ENCODE assay signal across 6 worm cellular contexts in genomic region chrIII:10855398-10855880, ce11.
A peak's percentile ranks its signal among the peaks of the same experiment; 100 is the strongest.
TF ChIP-seq lines count a peak whose summit lies in the region.

TSS of gene Y39A1C.1 (plus strand) at chrIII:10855448.

TF ChIP-seq in whole organism, L1 larva, 84 proteins besides CTCF, POLR2A, EP300 and RAD21 (continues in another document):
- TF ChIP-seq ceh-90 (tag; optimal IDR thresholded peaks at IDR 0.05; lab: Kevin White, UChicago): no peak
- no peak for TF ChIP-seq ceh-88 (GFP tag; IDR thresholded peaks at IDR 0.05; lab: Robert Waterston, UW)
- no peak for TF ChIP-seq elt-3 (tag; optimal IDR thresholded peaks at IDR 0.05; lab: Kevin White, UChicago)
- no peak for TF ChIP-seq nhr-85 (tag; lab: Kevin White, UChicago)
- TF ChIP-seq unc-130 (tag; optimal IDR thresholded peaks at IDR 0.05; lab: Kevin White, UChicago): no peak
- TF ChIP-seq nhr-237 (tag; optimal IDR thresholded peaks at IDR 0.05; lab: Kevin White, UChicago): no peak
- no peak for TF ChIP-seq nhr-12 (tag; optimal IDR thresholded peaks at IDR 0.05; lab: Kevin White, UChicago)
- TF ChIP-seq F16B12.6 (tag; optimal IDR thresholded peaks at IDR 0.05; lab: Kevin White, UChicago): no peak
- TF ChIP-seq nhr-76 (tag; optimal IDR thresholded peaks at IDR 0.05; lab: Kevin White, UChicago): no peak
- peak; percentile 46 for TF ChIP-seq nhr-71 (tag; optimal IDR thresholded peaks at IDR 0.05; lab: Kevin White, UChicago)
- peak in 1 of 2 experiments; percentile 3 for TF ChIP-seq lsy-2 (tag; optimal IDR thresholded peaks at IDR 0.05; lab: Kevin White, UChicago)
- no peak for TF ChIP-seq snpc-4 (tag; optimal IDR thresholded peaks at IDR 0.05; lab: Kevin White, UChicago)
- TF ChIP-seq C34B4.2 (tag; optimal IDR thresholded peaks at IDR 0.05; lab: Kevin White, UChicago): no peak
- no peak for TF ChIP-seq blmp-1 (tag; optimal IDR thresholded peaks at IDR 0.05; lab: Kevin White, UChicago)
- TF ChIP-seq mep-1 (tag; optimal IDR thresholded peaks at IDR 0.05; lab: Kevin White, UChicago): no peak
- no peak for TF ChIP-seq ztf-11 (tag; optimal IDR thresholded peaks at IDR 0.05; lab: Kevin White, UChicago)

TF ChIP-seq in whole organism, L2 larva, 48 proteins besides CTCF, POLR2A, EP300 and RAD21:
- TF ChIP-seq F13H6.1 (tag; optimal IDR thresholded peaks at IDR 0.05; lab: Kevin White, UChicago) (peak; percentile 7), unc-55 (GFP tag; optimal IDR thresholded peaks at IDR 0.05; lab: Kevin White, UChicago) (peak; percentile 36), lin-11 (tag; optimal IDR thresholded peaks at IDR 0.05; lab: Kevin White, UChicago) (peak; percentile 1), nhr-23 (tag; optimal IDR thresholded peaks at IDR 0.05; lab: Kevin White, UChicago) (no peak), sma-3 (GFP tag; optimal IDR thresholded peaks at IDR 0.05; lab: Kevin White, UChicago) (no peak), nhr-10 (tag; optimal IDR thresholded peaks at IDR 0.05; lab: Kevin White, UChicago) (no peak), nhr-129 (tag; optimal IDR thresholded peaks at IDR 0.05; lab: Kevin White, UChicago) (peak; percentile 25), C34F6.9 (tag; optimal IDR thresholded peaks at IDR 0.05; lab: Kevin White, UChicago) (peak; percentile 61), sma-9 (GFP tag; optimal IDR thresholded peaks at IDR 0.05; lab: Kevin White, UChicago) (no peak), sma-9 (tag; optimal IDR thresholded peaks at IDR 0.05; lab: Kevin White, UChicago) (no peak)

TF ChIP-seq in whole organism, L3 larva, 47 proteins besides CTCF, POLR2A, EP300 and RAD21 (continues in another document):
- TF ChIP-seq daf-12 (tag; optimal IDR thresholded peaks at IDR 0.05; lab: Kevin White, UChicago): no peak
- no peak for TF ChIP-seq ztf-4 (tag; optimal IDR thresholded peaks at IDR 0.05; lab: Kevin White, UChicago)
- peak; percentile 67 for TF ChIP-seq hmg-11 (tag; optimal IDR thresholded peaks at IDR 0.05; lab: Kevin White, UChicago)
- TF ChIP-seq nhr-43 (tag; optimal IDR thresholded peaks at IDR 0.05; lab: Kevin White, UChicago; ENCODE audit: poor library complexity, severe bottlenecking): no peak
- no peak for TF ChIP-seq nhr-76 (tag; optimal IDR thresholded peaks at IDR 0.05; lab: Kevin White, UChicago)
- TF ChIP-seq egl-5 (tag; optimal IDR thresholded peaks at IDR 0.05; lab: Kevin White, UChicago): no peak
- no peak for TF ChIP-seq pqm-1 (tag; optimal IDR thresholded peaks at IDR 0.05; lab: Kevin White, UChicago)
- TF ChIP-seq tbx-2 (tag; optimal IDR thresholded peaks at IDR 0.05; lab: Kevin White, UChicago): no peak
- TF ChIP-seq eor-1 (tag; optimal IDR thresholded peaks at IDR 0.05; lab: Kevin White, UChicago): no peak
- no peak for TF ChIP-seq elt-3 (tag; optimal IDR thresholded peaks at IDR 0.05; lab: Kevin White, UChicago)
- TF ChIP-seq fos-1 (tag; optimal IDR thresholded peaks at IDR 0.05; lab: Kevin White, UChicago): no peak
- TF ChIP-seq nfya-1 (tag; optimal IDR thresholded peaks at IDR 0.05; lab: Kevin White, UChicago; ENCODE audit: insufficient read depth): peak; percentile 54
- TF ChIP-seq ceh-9 (tag; optimal IDR thresholded peaks at IDR 0.05; lab: Kevin White, UChicago): no peak
- no peak for TF ChIP-seq ceh-82 (tag; optimal IDR thresholded peaks at IDR 0.05; lab: Kevin White, UChicago)
- TF ChIP-seq nhr-67 (tag; optimal IDR thresholded peaks at IDR 0.05; lab: Kevin White, UChicago): no peak
- TF ChIP-seq nhr-25 (tag; optimal IDR thresholded peaks at IDR 0.05; lab: Kevin White, UChicago): no peak
- TF ChIP-seq aly-2 (tag; optimal IDR thresholded peaks at IDR 0.05; lab: Kevin White, UChicago): no peak
- no peak for TF ChIP-seq nhr-11 (tag; optimal IDR thresholded peaks at IDR 0.05; lab: Kevin White, UChicago)

TF ChIP-seq in whole organism, L4 larva, 104 proteins besides CTCF, POLR2A, EP300 and RAD21:
- TF ChIP-seq mes-2 (tag; optimal IDR thresholded peaks at IDR 0.05; lab: Kevin White, UChicago; ENCODE audit: poor library complexity, severe bottlenecking) (peak; percentile 54), tra-1 (GFP tag; IDR thresholded peaks at IDR 0.05; lab: Robert Waterston, UW) (0 out of 2 replicates have a peak, but pooled peaks have one; percentile 30), daf-12 (tag; optimal IDR thresholded peaks at IDR 0.05; lab: Kevin White, UChicago) (no peak), tag-97 (GFP tag; IDR thresholded peaks at IDR 0.05; lab: Robert Waterston, UW) (no peak), spr-1 (tag; optimal IDR thresholded peaks at IDR 0.05; lab: Kevin White, UChicago) (no peak), rbr-2 (tag; optimal IDR thresholded peaks at IDR 0.05; lab: Kevin White, UChicago) (peak; percentile 15), hmg-1.1 (GFP tag; IDR thresholded peaks at IDR 0.05; lab: Robert Waterston, UW) (peak; percentile 55; the same call in 1 of the 2 replicates), set-16 (GFP tag; IDR thresholded peaks at IDR 0.05; lab: Robert Waterston, UW) (0 out of 2 replicates have a peak, but pooled peaks have one; percentile 17), cey-2 (tag; optimal IDR thresholded peaks at IDR 0.05; lab: Kevin White, UChicago; ENCODE audit: borderline replicate concordance, insufficient read depth) (no peak), F10B5.3 (tag; optimal IDR thresholded peaks at IDR 0.05; lab: Kevin White, UChicago) (no peak), mdt-29 (GFP tag; IDR thresholded peaks at IDR 0.05; lab: Robert Waterston, UW) (no peak), ZK337.2 (GFP tag; IDR thresholded peaks at IDR 0.05; lab: Robert Waterston, UW) (no peak), aha-1 (tag; lab: Kevin White, UChicago) (peak; percentile 8), hlh-30 (tag; optimal IDR thresholded peaks at IDR 0.05; lab: Kevin White, UChicago; ENCODE audit: insufficient read depth) (no peak)
TF ChIP-seq in whole organism, L4 larva: peak in this region for 6.

TF ChIP-seq in whole organism, late embryonic, 69 proteins besides CTCF, POLR2A, EP300 and RAD21:
- TF ChIP-seq ceh-31 (tag; optimal IDR thresholded peaks at IDR 0.05; lab: Kevin White, UChicago) (peak; percentile 61), fkh-6 (tag; optimal IDR thresholded peaks at IDR 0.05; lab: Kevin White, UChicago) (no peak), mec-3 (tag; optimal IDR thresholded peaks at IDR 0.05; lab: Kevin White, UChicago; ENCODE audit: borderline replicate concordance) (peak; percentile 12), ceh-48 (tag; optimal IDR thresholded peaks at IDR 0.05; lab: Kevin White, UChicago) (no peak), C38D4.7 (GFP tag; optimal IDR thresholded peaks at IDR 0.05; lab: Kevin White, UChicago) (no peak), ceh-19 (GFP tag; optimal IDR thresholded peaks at IDR 0.05; lab: Kevin White, UChicago) (peak; percentile 37), C08G9.2 (tag; optimal IDR thresholded peaks at IDR 0.05; lab: Kevin White, UChicago) (peak; percentile 2), ref-2 (tag; optimal IDR thresholded peaks at IDR 0.05; lab: Kevin White, UChicago) (peak; percentile 11), zip-5 (tag; optimal IDR thresholded peaks at IDR 0.05; lab: Kevin White, UChicago) (no peak), Y22D7AL.16 (tag; optimal IDR thresholded peaks at IDR 0.05; lab: Kevin White, UChicago) (no peak), hlh-8 (tag; optimal IDR thresholded peaks at IDR 0.05; lab: Kevin White, UChicago) (no peak), nfya-1 (tag; optimal IDR thresholded peaks at IDR 0.05; lab: Kevin White, UChicago) (peak; percentile 37), ceh-18 (tag; optimal IDR thresholded peaks at IDR 0.05; lab: Kevin White, UChicago) (peak; percentile 38), tbx-2 (tag; optimal IDR thresholded peaks at IDR 0.05; lab: Kevin White, UChicago) (peak; percentile 29), unc-55 (GFP tag; optimal IDR thresholded peaks at IDR 0.05; lab: Kevin White, UChicago) (peak; percentile 6), sox-2 (GFP tag; IDR thresholded peaks at IDR 0.05; lab: Robert Waterston, UW) (no peak), unc-42 (tag; optimal IDR thresholded peaks at IDR 0.05; lab: Kevin White, UChicago) (peak; percentile 43), ceh-34 (tag; optimal IDR thresholded peaks at IDR 0.05; lab: Kevin White, UChicago) (peak; percentile 28), ceh-14 (tag; optimal IDR thresholded peaks at IDR 0.05; lab: Kevin White, UChicago) (peak; percentile 5)

TF ChIP-seq in whole organism, mixed stage, embryonic, 35 proteins besides CTCF, POLR2A, EP300 and RAD21:
- TF ChIP-seq mls-2 (tag; optimal IDR thresholded peaks at IDR 0.05; lab: Kevin White, UChicago) (peak; percentile 16), unc-120 (tag; optimal IDR thresholded peaks at IDR 0.05; lab: Kevin White, UChicago; ENCODE audit: poor library complexity, severe bottlenecking) (peak; percentile 81), hlh-1 (tag; optimal IDR thresholded peaks at IDR 0.05; lab: Kevin White, UChicago) (peak; percentile 7), bed-3 (GFP tag; optimal IDR thresholded peaks at IDR 0.05; lab: Kevin White, UChicago) (no peak), elt-3 (tag; optimal IDR thresholded peaks at IDR 0.05; lab: Kevin White, UChicago) (no peak), sptf-1 (tag; optimal IDR thresholded peaks at IDR 0.05; lab: Kevin White, UChicago) (peak; percentile 10), lsy-2 (tag; optimal IDR thresholded peaks at IDR 0.05; lab: Kevin White, UChicago) (peak; percentile 6), mep-1 (tag; optimal IDR thresholded peaks at IDR 0.05; lab: Kevin White, UChicago) (peak; percentile 20), ces-1 (GFP tag; optimal IDR thresholded peaks at IDR 0.05; lab: Kevin White, UChicago) (peak; percentile 47), lin-32 (GFP tag; optimal IDR thresholded peaks at IDR 0.05; lab: Kevin White, UChicago) (no peak)

Comparison
In these comparisons a context has a peak if more than half of its experiments do, and no peak if none do; other contexts are left out.
1. Of the 29 proteins assayed by ChIP-seq in both whole organism, L4 larva and whole organism, L1 larva: peak only in whole organism, L4 larva: aha-1; only in whole organism, L1 larva: ceh-82 and skn-1; in both: none; in neither: 24; mixed calls (peak in some experiments, not most) for 2.